Worm (Caenorhabditis elegans) whole organism, mixed stage, embryonic: ENCODE results near the gene jkk-1.

Experiments
- M03D4.4 ChIP-seq: sonication (generic microtip); optimal IDR thresholded peaks from 2 replicates; lab custom pipeline; 2017; ENCODE audit warnings: mild to moderate bottlenecking, missing genetic modification characterization, missing compliant biosample characterization
- bed-3 ChIP-seq: fragments of 200-800 bp; sonication (Bioruptor generic); optimal IDR thresholded peaks from 3 replicates; lab custom pipeline; 2018; ENCODE audit warnings: mild to moderate bottlenecking, missing genetic modification characterization, moderate library complexity, missing compliant biosample characterization
- blmp-1 ChIP-seq: fragments of 150-350 bp; optimal IDR thresholded peaks from 2 replicates; lab custom pipeline; 2014; ENCODE audit warnings: missing biosample characterization, missing genetic modification characterization
- ceh-39 ChIP-seq: fragments of 150-350 bp; optimal IDR thresholded peaks from 2 replicates; lab custom pipeline; 2014; ENCODE audit warnings: missing biosample characterization, missing genetic modification characterization
- ceh-43 ChIP-seq: fragments of 200-800 bp; sonication (Bioruptor generic); optimal IDR thresholded peaks from 2 replicates; lab custom pipeline; 2018; ENCODE audit warnings: mild to moderate bottlenecking, missing genetic modification characterization, moderate library complexity, missing compliant biosample characterization
- ceh-83 ChIP-seq: fragments of 200-800 bp; sonication (Bioruptor generic); optimal IDR thresholded peaks from 2 replicates; lab custom pipeline; 2018; ENCODE audit warnings: mild to moderate bottlenecking, missing genetic modification characterization, missing compliant biosample characterization
- ces-1 ChIP-seq: fragments of 150-350 bp; optimal IDR thresholded peaks from 2 replicates; lab custom pipeline; 2014; ENCODE audit warnings: missing biosample characterization, missing genetic modification reagents, missing genetic modification characterization
- cnd-1 ChIP-seq: fragments of 200-800 bp; sonication (Bioruptor generic); optimal IDR thresholded peaks from 2 replicates; lab custom pipeline; 2018; ENCODE audit warnings: mild to moderate bottlenecking, missing genetic modification characterization, missing compliant biosample characterization
- drap-1 ChIP-seq: fragments of 200-800 bp; sonication (Bioruptor generic); optimal IDR thresholded peaks from 3 replicates; lab custom pipeline; 2018; ENCODE audit warnings: mild to moderate bottlenecking, missing genetic modification characterization, missing compliant biosample characterization
- elt-1 ChIP-seq: sonication (generic microtip); optimal IDR thresholded peaks from 2 replicates; lab custom pipeline; 2017; ENCODE audit warnings: missing genetic modification characterization, mild to moderate bottlenecking, missing compliant biosample characterization, antibody characterized with exemption, moderate library complexity, borderline replicate concordance; ENCODE audit not compliant: insufficient read depth
- elt-3 ChIP-seq: fragments of 150-350 bp; optimal IDR thresholded peaks from 2 replicates; lab custom pipeline; 2014; ENCODE audit warnings: missing biosample characterization, missing genetic modification characterization
- flh-1 ChIP-seq: fragments of 200-800 bp; sonication (Bioruptor generic); optimal IDR thresholded peaks from 2 replicates; lab custom pipeline; 2018; ENCODE audit warnings: mild to moderate bottlenecking, missing genetic modification characterization, moderate library complexity, missing compliant biosample characterization
- ham-2 ChIP-seq: fragments of 200-800 bp; sonication (Bioruptor generic); optimal IDR thresholded peaks from 2 replicates; lab custom pipeline; 2018; ENCODE audit warnings: mild to moderate bottlenecking, missing genetic modification characterization, missing compliant biosample characterization
- hlh-1 ChIP-seq: fragments of 150-350 bp; optimal IDR thresholded peaks from 2 replicates; lab custom pipeline; 2014; ENCODE audit warnings: missing biosample characterization, missing genetic modification reagents, missing genetic modification characterization
- lin-13 ChIP-seq: fragments of 150-350 bp; optimal IDR thresholded peaks from 2 replicates; lab custom pipeline; 2014; ENCODE audit warnings: missing biosample characterization, missing genetic modification characterization
- lin-32 ChIP-seq: fragments of 200-800 bp; sonication (Bioruptor generic); optimal IDR thresholded peaks from 2 replicates; lab custom pipeline; 2018; ENCODE audit warnings: mild to moderate bottlenecking, missing genetic modification characterization, missing compliant biosample characterization
- lsy-2 ChIP-seq: fragments of 150-350 bp; optimal IDR thresholded peaks from 2 replicates; lab custom pipeline; 2014; ENCODE audit warnings: missing biosample characterization, missing genetic modification characterization
- mab-5 ChIP-seq: fragments of 150-350 bp; optimal IDR thresholded peaks from 2 replicates; lab custom pipeline; 2014; ENCODE audit warnings: missing biosample characterization, missing genetic modification characterization
- mep-1 ChIP-seq: fragments of 150-350 bp; optimal IDR thresholded peaks from 2 replicates; lab custom pipeline; 2017; ENCODE audit warnings: missing biosample characterization, missing genetic modification reagents, missing genetic modification characterization, inconsistent platforms
- mls-2 ChIP-seq: sonication (generic microtip); optimal IDR thresholded peaks from 2 replicates; lab custom pipeline; 2016; ENCODE audit warnings: mild to moderate bottlenecking, missing genetic modification characterization, moderate library complexity, missing compliant biosample characterization
- nhr-12 ChIP-seq: fragments of 150-350 bp; optimal IDR thresholded peaks from 2 replicates; lab custom pipeline; 2014; ENCODE audit warnings: missing biosample characterization, missing genetic modification characterization
- nhr-2 ChIP-seq: fragments of 150-350 bp; optimal IDR thresholded peaks from 2 replicates; lab custom pipeline; 2014; ENCODE audit warnings: missing biosample characterization, missing genetic modification characterization
- nhr-237 ChIP-seq: fragments of 150-350 bp; optimal IDR thresholded peaks from 2 replicates; lab custom pipeline; 2014; ENCODE audit warnings: missing biosample characterization, missing genetic modification characterization
- nhr-28 ChIP-seq: fragments of 150-350 bp; optimal IDR thresholded peaks from 2 replicates; lab custom pipeline; 2014; ENCODE audit warnings: missing biosample characterization, missing genetic modification characterization
- nhr-76 ChIP-seq: sonication (generic microtip); optimal IDR thresholded peaks from 2 replicates; lab custom pipeline; 2017; ENCODE audit warnings: missing biosample characterization, missing genetic modification characterization
- pha-4 ChIP-seq: fragments of 150-350 bp; optimal IDR thresholded peaks from 2 replicates; lab custom pipeline; 2018; ENCODE audit warnings: missing biosample characterization, missing genetic modification reagents, missing genetic modification characterization
- sem-2 ChIP-seq: fragments of 200-800 bp; sonication (Bioruptor generic); optimal IDR thresholded peaks from 2 replicates; lab custom pipeline; 2018; ENCODE audit warnings: mild to moderate bottlenecking, missing genetic modification characterization, missing compliant biosample characterization
- snpc-4 ChIP-seq: fragments of 150-350 bp; optimal IDR thresholded peaks from 2 replicates; lab custom pipeline; 2014; ENCODE audit warnings: missing biosample characterization, missing genetic modification characterization
- sptf-1 ChIP-seq: sonication (generic microtip); optimal IDR thresholded peaks from 2 replicates; lab custom pipeline; 2017; ENCODE audit warnings: mild to moderate bottlenecking, missing genetic modification characterization, moderate library complexity, missing compliant biosample characterization
- tbx-8 ChIP-seq: fragments of 200-800 bp; sonication (Bioruptor generic); optimal IDR thresholded peaks from 2 replicates; lab custom pipeline; 2018; ENCODE audit warnings: mild to moderate bottlenecking, missing genetic modification characterization, moderate library complexity, missing compliant biosample characterization
- unc-120 ChIP-seq: sonication (generic microtip); optimal IDR thresholded peaks from 2 replicates; lab custom pipeline; 2017; ENCODE audit warnings: missing genetic modification characterization, missing compliant biosample characterization; ENCODE audit not compliant: poor library complexity, severe bottlenecking
- unc-39 ChIP-seq: fragments of 150-350 bp; optimal IDR thresholded peaks from 2 replicates; lab custom pipeline; 2014; ENCODE audit warnings: missing biosample characterization, missing genetic modification characterization
- unc-62 ChIP-seq: fragments of 150-350 bp; optimal IDR thresholded peaks from 2 replicates; lab custom pipeline; 2014; ENCODE audit warnings: missing biosample characterization, missing genetic modification reagents, missing genetic modification characterization
- zip-8 ChIP-seq: fragments of 150-350 bp; optimal IDR thresholded peaks from 2 replicates; lab custom pipeline; 2014; ENCODE audit warnings: missing biosample characterization, missing genetic modification characterization
- ztf-11 ChIP-seq: fragments of 150-350 bp; optimal IDR thresholded peaks from 2 replicates; lab custom pipeline; 2014; ENCODE audit warnings: missing biosample characterization, missing genetic modification characterization

Gene jkk-1

ce11 chrX:5336498-5336897 is 31.8 kb upstream of the jkk-1 start:
- no peak for TF ChIP-seq elt-3 (tag; lab: Kevin White, UChicago)
- peak; percentile 72 for TF ChIP-seq hlh-1
- TF ChIP-seq blmp-1 (tag; lab: Kevin White, UChicago): no peak
- TF ChIP-seq sptf-1 (tag; lab: Kevin White, UChicago): peak; percentile 57
- peak; percentile 90 for TF ChIP-seq pha-4
- TF ChIP-seq unc-39 (tag; lab: Kevin White, UChicago): no peak
- no peak for TF ChIP-seq nhr-28 (tag; lab: Kevin White, UChicago)
- TF ChIP-seq mep-1 (tag; lab: Kevin White, UChicago): peak; percentile 57
- TF ChIP-seq M03D4.4 (tag; lab: Kevin White, UChicago): peak; percentile 47
- peak; percentile 60 for TF ChIP-seq unc-120 (tag; lab: Kevin White, UChicago)
- peak; percentile 52 for TF ChIP-seq mls-2 (tag; lab: Kevin White, UChicago)
- no peak for TF ChIP-seq tbx-8 (GFP tag; lab: Kevin White, UChicago)
- TF ChIP-seq ceh-83 (GFP tag; lab: Kevin White, UChicago): no peak
- no peak for TF ChIP-seq mab-5 (tag; lab: Kevin White, UChicago)
- TF ChIP-seq unc-62: peak; percentile 8
- peak; percentile 36 for TF ChIP-seq nhr-237 (tag; lab: Kevin White, UChicago)
- no peak for TF ChIP-seq ceh-43 (GFP tag; lab: Kevin White, UChicago)
- TF ChIP-seq zip-8: no peak
- no peak for TF ChIP-seq elt-1 (tag; lab: Kevin White, UChicago)
- TF ChIP-seq lin-13 (tag; lab: Kevin White, UChicago): no peak
- TF ChIP-seq lin-32 (GFP tag; lab: Kevin White, UChicago): no peak
- TF ChIP-seq snpc-4 (tag; lab: Kevin White, UChicago): no peak
- no peak for TF ChIP-seq sem-2
- no peak for TF ChIP-seq nhr-2 (tag; lab: Kevin White, UChicago)
- TF ChIP-seq flh-1 (GFP tag; lab: Kevin White, UChicago): no peak
- peak; percentile 30 for TF ChIP-seq drap-1 (GFP tag; lab: Kevin White, UChicago)
- no peak for TF ChIP-seq nhr-12 (tag; lab: Kevin White, UChicago)
- TF ChIP-seq ces-1 (GFP tag; lab: Kevin White, UChicago): peak; percentile 15
- TF ChIP-seq ham-2 (GFP tag; lab: Kevin White, UChicago): peak; percentile 75
- TF ChIP-seq nhr-76 (tag; lab: Kevin White, UChicago): no peak
- no peak for TF ChIP-seq cnd-1
- TF ChIP-seq ceh-39 (tag; lab: Kevin White, UChicago): no peak
- TF ChIP-seq bed-3 (GFP tag; lab: Kevin White, UChicago): peak; percentile 46
- TF ChIP-seq ztf-11 (tag; lab: Kevin White, UChicago): no peak
- TF ChIP-seq lsy-2 (tag; lab: Kevin White, UChicago): peak; percentile 5

- TF ChIP-seq flh-1 (GFP tag; lab: Kevin White, UChicago): no peak
- TF ChIP-seq cnd-1: no peak
- no peak for TF ChIP-seq unc-120 (tag; lab: Kevin White, UChicago)
- no peak for TF ChIP-seq mab-5 (tag; lab: Kevin White, UChicago)
- no peak for TF ChIP-seq ces-1 (GFP tag; lab: Kevin White, UChicago)
- peak; percentile 87 for TF ChIP-seq blmp-1 (tag; lab: Kevin White, UChicago)
- TF ChIP-seq nhr-12 (tag; lab: Kevin White, UChicago): no peak
- no peak for TF ChIP-seq nhr-237 (tag; lab: Kevin White, UChicago)
- no peak for TF ChIP-seq snpc-4 (tag; lab: Kevin White, UChicago)
- no peak for TF ChIP-seq ztf-11 (tag; lab: Kevin White, UChicago)
- TF ChIP-seq ham-2 (GFP tag; lab: Kevin White, UChicago): peak; percentile 64
- TF ChIP-seq bed-3 (GFP tag; lab: Kevin White, UChicago): no peak
- no peak for TF ChIP-seq unc-39 (tag; lab: Kevin White, UChicago)
- TF ChIP-seq hlh-1: no peak
- TF ChIP-seq elt-1 (tag; lab: Kevin White, UChicago): peak; percentile 5
Observed at ce11 chrX:5337959-5338358, 30.3 kb upstream of the jkk-1 start, which contains the start of gene C26B9.3. TSS of gene C26B9.3 (plus strand) at chrX:5338301.

- no peak for TF ChIP-seq nhr-76 (tag; lab: Kevin White, UChicago)
- TF ChIP-seq nhr-12 (tag; lab: Kevin White, UChicago): no peak
- TF ChIP-seq nhr-237 (tag; lab: Kevin White, UChicago): no peak
- no peak for TF ChIP-seq lin-32 (GFP tag; lab: Kevin White, UChicago)
- no peak for TF ChIP-seq ceh-83 (GFP tag; lab: Kevin White, UChicago)
- no peak for TF ChIP-seq ces-1 (GFP tag; lab: Kevin White, UChicago)
- no peak for TF ChIP-seq sptf-1 (tag; lab: Kevin White, UChicago)
- TF ChIP-seq M03D4.4 (tag; lab: Kevin White, UChicago): no peak
- TF ChIP-seq mls-2 (tag; lab: Kevin White, UChicago): no peak
- no peak for TF ChIP-seq cnd-1
- no peak for TF ChIP-seq unc-120 (tag; lab: Kevin White, UChicago)
- TF ChIP-seq drap-1 (GFP tag; lab: Kevin White, UChicago): no peak
- TF ChIP-seq pha-4: no peak
- TF ChIP-seq, all 35 proteins: peak for 0
Observed at ce11 chrX:5339357-5339756, 28.9 kb upstream of the jkk-1 start.
